Worm (Caenorhabditis elegans) whole organism, young adult: ENCODE data around the gene grk-2.

Experiments used
- B0261.1 ChIP-seq: sonication (generic microtip); optimal IDR thresholded peaks from 2 replicates; lab custom pipeline; 2016; ENCODE audit warnings: mild to moderate bottlenecking, missing genetic modification characterization, moderate library complexity, missing compliant biosample characterization
- B0336.3 ChIP-seq: fragments of 200-800 bp; sonication (Bioruptor generic); IDR thresholded peaks from 2 replicates; pipeline ENCODE4 v1.3.6; 2022; ENCODE audit warnings: missing genetic modification characterization, missing compliant biosample characterization
- C17E4.6 ChIP-seq: fragments of 200-800 bp; sonication (Bioruptor generic); IDR thresholded peaks from 2 replicates; pipeline ENCODE4 v1.3.6; 2022; ENCODE audit warnings: missing genetic modification reagents, missing genetic modification characterization, missing compliant biosample characterization
- F10E7.11 ChIP-seq: sonication (generic microtip); optimal IDR thresholded peaks from 2 replicates; lab custom pipeline; 2017; ENCODE audit warnings: mild to moderate bottlenecking, missing genetic modification characterization, moderate library complexity, missing compliant biosample characterization
- F23B12.7 ChIP-seq: sonication (generic microtip); optimal IDR thresholded peaks from 2 replicates; lab custom pipeline; 2017; ENCODE audit warnings: missing genetic modification characterization, mild to moderate bottlenecking, missing compliant biosample characterization, antibody characterized with exemption, moderate library complexity; ENCODE audit not compliant: insufficient read depth
- F39B2.1 ChIP-seq: fragments of 200-800 bp; sonication (Bioruptor generic); IDR thresholded peaks from 2 replicates; pipeline ENCODE4 v1.3.6; 2022; ENCODE audit warnings: missing genetic modification reagents, missing genetic modification characterization, missing compliant biosample characterization
- F52B5.7 ChIP-seq: sonication (generic microtip); optimal IDR thresholded peaks from 2 replicates; lab custom pipeline; 2016; ENCODE audit warnings: mild to moderate bottlenecking, missing genetic modification characterization, missing compliant biosample characterization
- F57C9.4 ChIP-seq: sonication (generic microtip); optimal IDR thresholded peaks from 2 replicates; lab custom pipeline; 2017; ENCODE audit warnings: mild to moderate bottlenecking, missing genetic modification characterization, missing compliant biosample characterization
- K12H6.12 ChIP-seq: fragments of 200-800 bp; sonication (Bioruptor generic); optimal IDR thresholded peaks from 2 replicates; lab custom pipeline; 2018; ENCODE audit warnings: mild to moderate bottlenecking, missing genetic modification characterization, missing compliant biosample characterization
- T26A5.8 ChIP-seq: sonication (generic microtip); optimal IDR thresholded peaks from 2 replicates; lab custom pipeline; 2016; ENCODE audit warnings: missing genetic modification characterization, missing compliant biosample characterization
- Y53G8AR.9 ChIP-seq: fragments of 200-800 bp; sonication (Bioruptor generic); conservative IDR thresholded peaks from 2 replicates; pipeline ENCODE4 v1.3.6; 2022; ENCODE audit warnings: missing genetic modification reagents, missing genetic modification characterization, missing compliant biosample characterization
- Y79H2A.3 ChIP-seq: fragments of 200-800 bp; sonication (Bioruptor generic); conservative IDR thresholded peaks from 2 replicates; pipeline ENCODE4 v1.3.6; 2022; ENCODE audit warnings: missing genetic modification reagents, missing genetic modification characterization, missing compliant biosample characterization
- akir-1 ChIP-seq: fragments of 200-800 bp; sonication (Bioruptor generic); optimal IDR thresholded peaks from 2 replicates; lab custom pipeline; 2018; ENCODE audit warnings: mild to moderate bottlenecking, missing genetic modification characterization, moderate library complexity, missing compliant biosample characterization
- athp-1 ChIP-seq: sonication (generic microtip); optimal IDR thresholded peaks from 2 replicates; lab custom pipeline; 2017; ENCODE audit warnings: mild to moderate bottlenecking, missing genetic modification characterization, missing compliant biosample characterization
- attf-3 ChIP-seq: fragments of 200-800 bp; sonication (Bioruptor generic); conservative IDR thresholded peaks from 2 replicates; pipeline ENCODE4 v1.3.6; 2022; ENCODE audit warnings: missing genetic modification reagents, missing genetic modification characterization, missing compliant biosample characterization
- ccch-3 ChIP-seq: fragments of 200-800 bp; sonication (Bioruptor generic); optimal IDR thresholded peaks from 2 replicates; lab custom pipeline; 2018; ENCODE audit warnings: mild to moderate bottlenecking, missing genetic modification characterization, missing compliant biosample characterization
- ceh-40 ChIP-seq: fragments of 200-800 bp; sonication (Bioruptor generic); IDR thresholded peaks from 2 replicates; pipeline ENCODE4 v1.3.6; 2022; ENCODE audit warnings: missing genetic modification characterization, missing compliant biosample characterization
- ceh-58 ChIP-seq: fragments of 200-800 bp; sonication (Bioruptor generic); IDR thresholded peaks from 2 replicates; pipeline ENCODE4 v1.3.6; 2022; ENCODE audit warnings: missing genetic modification characterization, missing compliant biosample characterization
- chd-7 ChIP-seq: sonication (generic microtip); optimal IDR thresholded peaks from 2 replicates; lab custom pipeline; 2016; ENCODE audit warnings: mild to moderate bottlenecking, missing genetic modification characterization, moderate library complexity, missing compliant biosample characterization
- dpff-1 ChIP-seq: sonication (generic microtip); optimal IDR thresholded peaks from 2 replicates; lab custom pipeline; 2017; ENCODE audit warnings: mild to moderate bottlenecking, missing genetic modification characterization, missing compliant biosample characterization
- dpl-1 ChIP-seq: fragments of 150-350 bp; optimal IDR thresholded peaks from 2 replicates; lab custom pipeline; 2014; ENCODE audit warnings: missing biosample characterization, missing genetic modification reagents, missing genetic modification characterization
- egl-44 ChIP-seq: fragments of 200-800 bp; sonication (Bioruptor generic); IDR thresholded peaks from 2 replicates; pipeline ENCODE4 v1.3.6; 2022; ENCODE audit warnings: missing genetic modification reagents, missing genetic modification characterization, missing compliant biosample characterization
- gei-17 ChIP-seq: fragments of 200-800 bp; sonication (Bioruptor generic); optimal IDR thresholded peaks from 2 replicates; lab custom pipeline; 2018; ENCODE audit warnings: mild to moderate bottlenecking, missing genetic modification characterization, missing compliant biosample characterization
- him-1 ChIP-seq: sonication (generic microtip); optimal IDR thresholded peaks from 2 replicates; lab custom pipeline; 2016; ENCODE audit warnings: missing genotype, missing genetic modification reagents, missing genetic modification characterization, missing compliant biosample characterization
- hlh-26 ChIP-seq: fragments of 200-800 bp; sonication (Bioruptor generic); conservative IDR thresholded peaks from 2 replicates; pipeline ENCODE4 v1.3.6; 2022; ENCODE audit warnings: missing genetic modification reagents, missing genetic modification characterization, missing compliant biosample characterization
- hmg-1.2 ChIP-seq: fragments of 200-800 bp; sonication (Bioruptor generic); IDR thresholded peaks from 2 replicates; pipeline ENCODE4 v1.3.6; 2022; ENCODE audit warnings: missing genetic modification reagents, missing genetic modification characterization, missing compliant biosample characterization
- hsf-1 ChIP-seq: fragments of 200-800 bp; sonication (Bioruptor generic); IDR thresholded peaks from 2 replicates; pipeline ENCODE4 v1.3.6; 2022; ENCODE audit warnings: missing genetic modification reagents, missing genetic modification characterization, missing compliant biosample characterization
- lag-1 ChIP-seq: fragments of 200-800 bp; sonication (Bioruptor generic); IDR thresholded peaks from 2 replicates; pipeline ENCODE4 v1.3.6; 2022; ENCODE audit warnings: missing genetic modification reagents, missing genetic modification characterization, missing compliant biosample characterization
- let-526 ChIP-seq: fragments of 200-800 bp; sonication (Bioruptor generic); IDR thresholded peaks from 2 replicates; pipeline ENCODE4 v1.3.6; 2022; ENCODE audit warnings: missing genetic modification reagents, missing genetic modification characterization, missing compliant biosample characterization
- lin-40 ChIP-seq: sonication (generic microtip); optimal IDR thresholded peaks from 2 replicates; lab custom pipeline; 2016; ENCODE audit warnings: missing genetic modification characterization, mild to moderate bottlenecking, missing compliant biosample characterization, missing genotype, missing genetic modification reagents
- madf-10 ChIP-seq: sonication (generic microtip); optimal IDR thresholded peaks from 2 replicates; lab custom pipeline; 2016; ENCODE audit warnings: mild to moderate bottlenecking, missing genetic modification characterization, missing compliant biosample characterization
- madf-8 ChIP-seq: fragments of 200-800 bp; sonication (Bioruptor generic); conservative IDR thresholded peaks from 2 replicates; pipeline ENCODE4 v1.3.6; 2022; ENCODE audit warnings: missing genetic modification reagents, missing genetic modification characterization, missing compliant biosample characterization
- mcd-1 ChIP-seq: fragments of 200-800 bp; sonication (Bioruptor generic); IDR thresholded peaks from 2 replicates; pipeline ENCODE4 v1.3.6; 2022; ENCODE audit warnings: missing genetic modification reagents, missing genetic modification characterization, missing compliant biosample characterization
- pbrm-1 ChIP-seq: fragments of 200-800 bp; sonication (Bioruptor generic); IDR thresholded peaks from 2 replicates; pipeline ENCODE4 v1.3.6; 2022; ENCODE audit warnings: missing genetic modification reagents, missing genetic modification characterization, missing compliant biosample characterization
- rcor-1 ChIP-seq: fragments of 200-800 bp; sonication (Bioruptor generic); IDR thresholded peaks from 2 replicates; pipeline ENCODE4 v1.3.6; 2022; ENCODE audit warnings: missing genetic modification reagents, missing genetic modification characterization, missing compliant biosample characterization
- sea-2 ChIP-seq: fragments of 200-800 bp; sonication (Bioruptor generic); IDR thresholded peaks from 2 replicates; pipeline ENCODE4 v1.3.6; 2022; ENCODE audit warnings: missing genetic modification characterization, missing compliant biosample characterization
- snpc-1.3 ChIP-seq: sonication (generic microtip); optimal IDR thresholded peaks from 2 replicates; lab custom pipeline; 2017; ENCODE audit warnings: missing genetic modification characterization, mild to moderate bottlenecking, missing compliant biosample characterization, antibody characterized with exemption, moderate library complexity, missing genotype, missing genetic modification reagents; ENCODE audit not compliant: insufficient read depth
- sptf-2 ChIP-seq: fragments of 200-800 bp; sonication (Bioruptor generic); optimal IDR thresholded peaks from 2 replicates; lab custom pipeline; 2018; ENCODE audit warnings: mild to moderate bottlenecking, missing genetic modification characterization, missing compliant biosample characterization
- tlf-1 ChIP-seq: fragments of 200-800 bp; sonication (Bioruptor generic); optimal IDR thresholded peaks from 2 replicates; lab custom pipeline; 2018; ENCODE audit warnings: mild to moderate bottlenecking, missing genetic modification characterization, missing compliant biosample characterization
- unc-130 ChIP-seq: sonication (generic microtip); optimal IDR thresholded peaks from 2 replicates; lab custom pipeline; 2016; ENCODE audit warnings: missing genetic modification reagents, missing genetic modification characterization, missing compliant biosample characterization
- zfh-2 ChIP-seq: fragments of 200-800 bp; sonication (Bioruptor generic); conservative IDR thresholded peaks from 2 replicates; pipeline ENCODE4 v1.3.6; 2022; ENCODE audit warnings: missing genetic modification reagents, missing genetic modification characterization, missing compliant biosample characterization
- ztf-18 ChIP-seq: sonication (generic microtip); optimal IDR thresholded peaks from 2 replicates; lab custom pipeline; 2016; ENCODE audit warnings: missing genotype, mild to moderate bottlenecking, missing genetic modification characterization, missing compliant biosample characterization
- ztf-22 ChIP-seq: fragments of 200-800 bp; sonication (Bioruptor generic); optimal IDR thresholded peaks from 2 replicates; lab custom pipeline; 2018; ENCODE audit warnings: mild to moderate bottlenecking, missing genetic modification characterization, moderate library complexity, missing compliant biosample characterization
- ztf-28 ChIP-seq: fragments of 200-800 bp; sonication (Bioruptor generic); IDR thresholded peaks from 2 replicates; pipeline ENCODE4 v1.3.6; 2022; ENCODE audit warnings: missing genetic modification reagents, missing genetic modification characterization, missing compliant biosample characterization

The grk-2 gene

DNA sequence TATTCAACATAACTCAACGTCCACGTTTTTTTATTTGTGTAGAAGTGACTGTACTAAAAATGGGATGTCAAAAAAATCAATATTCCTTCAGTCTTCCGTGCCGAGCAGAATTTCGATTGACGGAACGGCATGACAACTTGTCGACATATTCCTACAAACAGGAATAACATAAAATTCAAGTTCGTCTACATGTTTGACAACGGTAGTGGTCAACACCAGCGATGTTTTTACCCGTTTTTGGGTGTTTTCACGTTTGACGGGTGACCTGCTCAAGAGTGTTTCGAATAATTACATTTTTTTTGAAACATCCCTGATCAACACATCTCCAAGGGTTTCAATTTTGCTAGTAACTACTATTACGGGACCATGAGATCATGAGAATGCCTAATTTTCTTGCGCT, 16.0 kb downstream of the grk-2 start, which contains the start of gene W02B3.7:
Gene W02B3.7 (minus strand): TSS at position 101 of the 400 bp plus-strand sequence.
- no peak for TF ChIP-seq B0261.1 (tag; lab: Kevin White, UChicago)
- no peak for TF ChIP-seq him-1 (tag; lab: Kevin White, UChicago)
- TF ChIP-seq lin-40: no peak
- TF ChIP-seq tlf-1 (GFP tag; lab: Kevin White, UChicago): no peak
- no peak for TF ChIP-seq rcor-1 (GFP tag; lab: Robert Waterston, UW)
- TF ChIP-seq snpc-1.3 (tag; lab: Kevin White, UChicago): no peak
- no peak for TF ChIP-seq chd-7 (tag; lab: Kevin White, UChicago)
- no peak for TF ChIP-seq ztf-22 (GFP tag; lab: Kevin White, UChicago)
- TF ChIP-seq madf-10 (tag; lab: Kevin White, UChicago): no peak
- TF ChIP-seq, all 124 proteins: peak for 0

DNA sequence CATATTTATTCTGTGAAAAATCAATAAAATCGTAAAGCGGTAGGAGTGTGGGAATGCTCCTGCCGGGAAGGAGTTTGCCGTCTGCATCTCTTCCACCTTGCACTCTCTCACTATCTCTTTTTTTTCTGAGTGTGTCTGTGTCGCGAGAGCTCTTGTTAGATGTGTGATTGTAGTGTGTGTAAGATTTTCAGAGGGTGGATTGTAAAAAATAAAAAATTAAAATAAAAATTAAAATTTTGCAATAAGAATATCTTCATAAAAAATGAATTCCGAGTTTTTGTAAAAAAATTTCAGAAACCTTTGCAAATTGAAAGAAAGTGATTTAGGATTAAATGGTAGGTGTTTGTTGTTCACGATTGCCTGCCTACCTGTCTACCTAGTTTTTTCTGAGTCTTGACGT, 20.4 kb downstream of the grk-2 start, which contains the start of gene sel-15:
Gene sel-15 (minus strand): TSS at position 101 of the 400 bp plus-strand sequence.
- TF ChIP-seq let-526: no peak
- TF ChIP-seq him-1 (tag; lab: Kevin White, UChicago): no peak
- peak; percentile 58; the same call in 1 of the 2 replicates for TF ChIP-seq hmg-1.2 (GFP tag; lab: Robert Waterston, UW)

DNA sequence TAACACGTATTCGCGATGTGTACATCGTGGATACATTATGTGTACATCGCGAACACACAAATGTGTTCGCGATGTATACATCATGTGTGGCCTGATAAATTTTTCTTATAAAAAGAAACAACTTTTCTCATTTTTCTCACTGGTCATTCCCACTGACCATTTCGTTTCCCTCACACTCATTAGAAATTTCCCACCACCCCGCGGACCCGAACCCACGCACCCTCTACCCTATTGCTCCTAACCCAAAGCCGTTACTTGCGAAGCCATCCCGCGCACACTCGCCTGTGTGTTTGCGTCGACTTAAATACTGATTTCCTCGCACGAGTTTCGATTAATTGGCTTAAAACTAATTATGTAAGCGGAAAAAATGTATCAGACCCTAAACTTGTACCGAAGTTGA, 22.9 kb downstream of the grk-2 start:
- peak; percentile 30 for TF ChIP-seq snpc-1.3 (tag; lab: Kevin White, UChicago)
- TF ChIP-seq ceh-40 (GFP tag; lab: Robert Waterston, UW): peak; percentile 84; the same call in 1 of the 2 replicates
- TF ChIP-seq rcor-1 (GFP tag; lab: Robert Waterston, UW): peak; percentile 44; the same call in 1 of the 2 replicates
- peak; percentile 56 for TF ChIP-seq athp-1 (tag; lab: Kevin White, UChicago)
- TF ChIP-seq ccch-3 (GFP tag; lab: Kevin White, UChicago): no peak
- TF ChIP-seq egl-44 (GFP tag; lab: Robert Waterston, UW): peak; percentile 84
- TF ChIP-seq hsf-1 (GFP tag; lab: Robert Waterston, UW): no peak; the same call in 1 of the 2 replicates
- no peak for TF ChIP-seq F57C9.4 (tag; lab: Kevin White, UChicago)
- no peak for TF ChIP-seq dpff-1 (tag; lab: Kevin White, UChicago)
- TF ChIP-seq F39B2.1: 0 out of 2 replicates have a peak, but pooled peaks have one; percentile 59
- TF ChIP-seq ceh-58: 0 out of 2 replicates have a peak, but pooled peaks have one; percentile 79
- TF ChIP-seq Y79H2A.3 (GFP tag; lab: Robert Waterston, UW): 0 out of 2 replicates have a peak, but pooled peaks have one; percentile 47
- no peak for TF ChIP-seq hlh-26 (GFP tag; lab: Robert Waterston, UW)
- TF ChIP-seq K12H6.12: no peak
- no peak for TF ChIP-seq dpl-1 (GFP tag; lab: Kevin White, UChicago)
- no peak for TF ChIP-seq F10E7.11
- TF ChIP-seq akir-1 (GFP tag; lab: Kevin White, UChicago): no peak
- TF ChIP-seq ztf-18 (tag; lab: Kevin White, UChicago): peak; percentile 78
- TF ChIP-seq B0336.3 (GFP tag; lab: Robert Waterston, UW): 0 out of 2 replicates have a peak, but pooled peaks have one; percentile 51
- TF ChIP-seq attf-3: no peak
- TF ChIP-seq gei-17: no peak
- no peak for TF ChIP-seq ztf-28 (GFP tag; lab: Robert Waterston, UW)
- peak; percentile 35; the same call in 1 of the 2 replicates for TF ChIP-seq mcd-1
- TF ChIP-seq sea-2: peak; percentile 43; the same call in 1 of the 2 replicates
- 0 out of 2 replicates have a peak, but pooled peaks have one; percentile 69 for TF ChIP-seq Y53G8AR.9 (GFP tag; lab: Robert Waterston, UW)
- no peak for TF ChIP-seq sptf-2 (GFP tag; lab: Kevin White, UChicago)
- 0 out of 2 replicates have a peak, but pooled peaks have one; percentile 10 for TF ChIP-seq madf-8 (GFP tag; lab: Robert Waterston, UW)
- TF ChIP-seq unc-130 (GFP tag; lab: Kevin White, UChicago): peak; percentile 27
- peak; percentile 2 for TF ChIP-seq F23B12.7 (tag; lab: Kevin White, UChicago)
- no peak for TF ChIP-seq lag-1 (GFP tag; lab: Robert Waterston, UW)
- TF ChIP-seq zfh-2 (GFP tag; lab: Robert Waterston, UW): peak; percentile 27; the same call in 1 of the 2 replicates
- no peak for TF ChIP-seq C17E4.6
- peak; percentile 37 for TF ChIP-seq F52B5.7 (tag; lab: Kevin White, UChicago)
- no peak for TF ChIP-seq pbrm-1
- peak; percentile 13 for TF ChIP-seq T26A5.8 (tag; lab: Kevin White, UChicago)
